Worm (Caenorhabditis elegans): ENCODE results near the gene AH6.17.

DNA sequence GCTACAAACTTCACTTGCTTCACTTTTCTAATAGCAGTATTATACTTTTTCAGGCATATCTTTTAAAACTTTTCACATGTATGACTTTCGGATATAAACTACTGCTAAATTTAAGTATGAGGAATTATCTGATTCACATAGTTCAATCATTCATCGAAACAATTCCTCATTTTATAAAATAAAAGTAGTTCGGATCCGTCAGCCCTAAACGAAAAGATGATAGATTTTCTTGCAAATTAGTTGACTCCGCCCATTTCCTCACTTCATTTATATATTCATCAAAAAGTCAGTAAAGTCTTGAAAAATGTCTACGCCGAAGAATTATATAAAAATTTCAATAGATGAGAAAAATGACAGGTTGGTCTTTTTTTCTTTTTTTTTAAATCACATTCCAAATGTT lies 45.4 kb upstream of the AH6.17 start, which contains the start of gene chil-27:
- TF ChIP-seq nhr-28 (tag; optimal IDR thresholded peaks at IDR 0.05) (no peak), unc-30 (tag; optimal IDR thresholded peaks at IDR 0.05) (no peak), rnt-1 (tag; optimal IDR thresholded peaks at IDR 0.05) (no peak), nhr-76 (tag; optimal IDR thresholded peaks at IDR 0.05) (no peak), ztf-11 (tag; optimal IDR thresholded peaks at IDR 0.05) (no peak)

All from whole organism, L1 larva.